Fruit fly (Drosophila melanogaster) Kc167 (cell line): ENCODE measurements around the gene Cpr65Ec.

Experiments
- Myc ChIP-seq: fragments of >200 bp; optimal IDR thresholded peaks from 2 replicates; lab custom pipeline; 2017; ENCODE audit warnings: missing external identifiers
- Sin3A ChIP-seq: fragments of >200 bp; optimal IDR thresholded peaks from 2 replicates; lab custom pipeline; 2018; ENCODE audit warnings: missing external identifiers
- h ChIP-seq: fragments of >200 bp; optimal IDR thresholded peaks from 3 replicates; lab custom pipeline; 2018; ENCODE audit warnings: missing external identifiers
- insv ChIP-seq: fragments of >200 bp; optimal IDR thresholded peaks from 3 replicates; lab custom pipeline; 2018; ENCODE audit warnings: missing external identifiers
- psq ChIP-seq: fragments of >200 bp; optimal IDR thresholded peaks from 2 replicates; lab custom pipeline; 2017; ENCODE audit warnings: missing external identifiers
- ttk ChIP-seq: sonication (Bioruptor generic); optimal IDR thresholded peaks from 2 replicates; lab custom pipeline; 2017; ENCODE audit warnings: missing external identifiers

The Cpr65Ec gene

DNA sequence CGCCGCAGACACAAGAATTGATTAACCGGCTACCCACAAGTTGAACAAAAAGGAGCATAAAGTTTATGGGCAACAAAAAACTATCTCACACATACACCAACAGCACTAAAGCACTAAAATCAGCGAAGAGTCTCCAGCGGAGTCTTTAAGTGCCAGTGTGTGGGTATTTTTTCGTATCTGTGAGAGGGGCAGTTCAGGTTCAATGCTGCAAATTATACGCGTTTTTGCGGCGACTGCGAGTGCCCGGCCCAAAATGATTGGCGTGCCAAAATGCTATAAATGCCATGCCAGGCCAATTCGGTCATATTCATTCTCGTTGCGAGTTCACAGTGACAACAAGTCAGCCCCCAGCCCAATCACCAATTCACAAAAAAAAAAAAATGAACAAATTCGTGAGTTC lies at the start of gene Cpr65Ec:
TSS of gene Cpr65Ec (plus strand) at position 301 of the 400 bp plus-strand sequence.
- no peak for TF ChIP-seq insv (lab: Kevin White, UChicago)
- TF ChIP-seq h (lab: Kevin White, UChicago), result no peak
- no peak for TF ChIP-seq ttk
- TF ChIP-seq Sin3A, result no peak
- no peak for TF ChIP-seq psq (lab: Kevin White, UChicago)
- no peak for TF ChIP-seq Myc (lab: Kevin White, UChicago)

DNA sequence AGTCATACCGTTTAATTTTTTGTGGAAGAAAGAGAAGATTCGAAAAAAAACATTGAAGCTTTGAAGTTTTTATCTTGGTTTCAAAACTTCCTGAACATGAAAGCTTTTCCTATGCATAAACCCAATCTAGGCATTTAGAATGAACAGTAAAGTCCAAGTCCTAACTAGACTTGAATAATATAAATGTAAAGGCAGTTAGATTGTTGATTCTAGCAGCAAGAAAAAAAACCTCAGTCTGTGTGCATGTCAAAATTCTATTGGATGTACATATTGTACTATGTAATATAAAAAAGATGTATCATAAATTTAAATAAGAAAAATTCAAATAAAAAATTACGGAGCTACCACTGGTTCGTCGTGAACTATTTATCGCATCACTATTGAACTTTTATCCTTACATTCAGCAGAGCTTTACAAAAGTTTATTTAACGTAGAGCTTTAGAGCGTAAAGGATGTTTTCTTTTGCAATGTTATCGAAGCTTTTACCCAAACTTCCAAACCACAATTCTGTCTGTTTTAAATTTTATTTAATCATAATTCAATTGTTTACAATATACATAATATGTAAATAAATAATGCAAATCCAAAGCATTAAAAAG lies 34.5 kb upstream of the Cpr65Ec start:
- TF ChIP-seq Myc (lab: Kevin White, UChicago) (no peak), Sin3A (no peak), psq (lab: Kevin White, UChicago) (no peak), ttk (no peak), insv (lab: Kevin White, UChicago) (no peak), h (lab: Kevin White, UChicago) (no peak)

DNA sequence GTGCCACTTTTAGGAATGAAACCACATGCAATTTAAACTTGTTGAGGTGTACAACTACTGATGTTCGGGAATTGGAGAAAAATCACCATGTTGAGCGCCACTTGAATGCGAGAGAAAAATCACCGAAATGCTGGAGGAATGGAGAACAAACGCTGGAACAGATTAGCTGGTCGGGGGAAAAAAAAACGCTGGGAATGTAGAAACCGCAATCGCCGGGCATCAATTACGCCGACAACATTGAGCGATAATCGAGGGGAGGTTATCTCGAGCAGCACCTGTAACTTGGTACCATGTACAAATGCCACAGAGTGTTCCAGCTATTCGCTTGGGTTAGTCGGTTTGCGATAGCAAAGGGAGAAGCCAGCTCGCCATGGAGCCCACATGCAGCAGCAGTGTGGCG lies 27.0 kb upstream of the Cpr65Ec start, which contains the start of gene CG14823:
TSS of gene CG14823 (plus strand) at position 301 of the 400 bp plus-strand sequence.
- TF ChIP-seq Sin3A, result no peak
- TF ChIP-seq insv (lab: Kevin White, UChicago), result no peak
- TF ChIP-seq Myc (lab: Kevin White, UChicago), result no peak
- TF ChIP-seq ttk, result no peak
- TF ChIP-seq h (lab: Kevin White, UChicago), result no peak
- TF ChIP-seq psq (lab: Kevin White, UChicago), result no peak

DNA sequence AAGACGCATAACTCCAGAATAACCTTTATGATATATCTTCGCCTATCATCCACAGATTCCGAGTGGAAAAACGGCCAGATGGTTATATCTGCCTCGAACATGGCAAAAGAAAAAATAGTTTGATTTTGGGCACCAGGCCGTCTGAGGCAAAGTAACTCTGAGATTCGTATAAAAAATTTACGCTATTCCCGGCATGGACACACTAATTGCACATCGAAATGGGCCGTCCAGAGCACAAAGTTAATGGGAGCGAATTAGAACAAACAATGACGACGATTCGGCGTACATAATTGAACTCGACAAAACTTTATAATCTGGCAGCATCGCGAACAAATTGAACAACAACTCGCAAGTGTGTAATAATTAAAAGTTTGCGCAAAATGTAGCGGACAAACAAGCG lies 23.9 kb upstream of the Cpr65Ec start, which contains the start of gene CG32391:
TSS of gene CG32391 (minus strand) at position 101 of the 400 bp plus-strand sequence.
- TF ChIP-seq h (lab: Kevin White, UChicago), result no peak
- no peak for TF ChIP-seq ttk
- TF ChIP-seq insv (lab: Kevin White, UChicago), result no peak
- no peak for TF ChIP-seq Myc (lab: Kevin White, UChicago)
- TF ChIP-seq psq (lab: Kevin White, UChicago), result no peak
- no peak for TF ChIP-seq Sin3A

DNA sequence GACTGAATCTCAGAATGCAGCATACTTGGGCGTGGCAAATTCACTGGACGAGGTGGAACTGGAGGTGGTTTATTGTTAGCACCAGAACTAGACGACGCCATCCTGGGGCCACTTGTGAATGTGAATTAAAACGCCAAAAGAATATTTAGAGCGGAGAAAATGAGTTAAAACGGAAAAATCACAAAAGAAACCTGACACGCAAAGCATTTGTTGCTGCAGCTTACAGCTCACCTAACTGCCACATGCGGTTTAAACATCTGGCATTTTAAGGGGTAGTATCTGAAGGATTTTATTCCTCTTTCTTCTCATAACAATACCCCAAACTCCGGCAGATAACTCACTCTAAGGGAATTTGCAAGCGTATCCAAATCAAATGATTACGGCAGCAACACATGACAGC lies 17.9 kb upstream of the Cpr65Ec start, which contains the start of gene CG34030:
TSS of gene CG34030 (minus strand) at position 101 of the 400 bp plus-strand sequence.
- TF ChIP-seq insv (lab: Kevin White, UChicago) (no peak), ttk (no peak), Myc (lab: Kevin White, UChicago) (no peak), h (lab: Kevin White, UChicago) (no peak), Sin3A (no peak), psq (lab: Kevin White, UChicago) (no peak)

DNA sequence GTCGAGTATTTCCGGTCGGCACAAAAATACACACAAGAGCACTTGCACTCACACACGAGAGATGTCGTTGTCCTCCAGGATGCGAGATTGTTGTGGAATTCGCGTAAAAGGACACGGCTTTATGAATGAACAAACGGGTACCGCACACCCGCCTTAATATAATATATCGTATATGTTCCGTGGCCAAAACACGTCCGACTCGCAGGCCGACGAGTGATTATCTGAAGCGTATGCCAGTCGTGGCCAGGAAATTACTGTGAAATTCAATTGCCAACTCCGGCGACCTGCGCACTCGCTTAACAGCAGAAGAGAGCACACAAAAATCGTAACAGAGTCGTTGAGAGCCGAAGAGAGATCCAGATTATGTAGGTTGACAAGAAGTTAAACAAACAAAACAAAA lies 15.7 kb upstream of the Cpr65Ec start, which contains the start of gene CG8641:
TSS of gene CG8641 (minus strand) at position 205 of the 400 bp plus-strand sequence.
- TF ChIP-seq h (lab: Kevin White, UChicago) (no peak), ttk (no peak), Sin3A (no peak), psq (lab: Kevin White, UChicago) (no peak)

DNA sequence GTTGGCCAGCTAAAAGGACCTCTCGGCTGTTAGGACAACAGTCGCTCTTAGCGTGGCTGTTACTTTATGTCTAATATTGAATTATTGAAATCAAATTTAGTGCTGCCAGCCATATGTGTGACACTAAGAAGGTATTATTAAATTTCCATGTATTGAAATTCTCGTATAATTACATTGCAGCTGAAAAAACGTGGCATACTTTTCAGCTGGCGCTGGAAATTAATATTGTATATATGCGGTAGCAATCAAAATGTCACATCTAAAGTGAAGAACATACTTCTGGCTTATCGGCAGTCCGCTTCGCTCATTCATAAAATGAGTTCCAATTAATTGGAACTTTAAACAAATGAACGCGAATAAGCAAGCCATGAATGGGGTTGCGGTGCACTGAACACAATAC lies 10.8 kb upstream of the Cpr65Ec start:
- TF ChIP-seq insv (lab: Kevin White, UChicago) (no peak), psq (lab: Kevin White, UChicago) (no peak), h (lab: Kevin White, UChicago) (no peak), ttk (no peak), Sin3A (no peak), Myc (lab: Kevin White, UChicago) (no peak)

DNA sequence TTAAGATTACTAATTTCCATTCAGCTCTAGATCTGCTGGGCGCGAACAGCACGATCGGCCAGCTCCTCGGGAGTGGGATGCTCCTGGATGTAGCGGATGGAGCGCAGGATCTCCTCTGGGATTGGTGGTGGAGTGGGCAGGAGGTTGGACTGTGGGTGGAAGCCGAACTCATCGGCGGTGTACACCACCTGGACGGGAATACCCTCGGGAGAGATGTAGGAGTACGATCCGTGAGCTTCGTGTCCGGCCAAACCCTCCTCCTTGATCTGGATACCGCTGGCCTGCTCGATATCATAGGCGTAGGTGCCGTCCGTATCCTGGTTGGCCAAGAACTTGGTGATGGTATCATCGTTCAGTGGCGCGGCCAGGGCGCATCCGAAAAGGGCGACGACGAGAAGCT lies 6.9 kb upstream of the Cpr65Ec start:
- no peak for TF ChIP-seq h (lab: Kevin White, UChicago)
- TF ChIP-seq Sin3A, result no peak

DNA sequence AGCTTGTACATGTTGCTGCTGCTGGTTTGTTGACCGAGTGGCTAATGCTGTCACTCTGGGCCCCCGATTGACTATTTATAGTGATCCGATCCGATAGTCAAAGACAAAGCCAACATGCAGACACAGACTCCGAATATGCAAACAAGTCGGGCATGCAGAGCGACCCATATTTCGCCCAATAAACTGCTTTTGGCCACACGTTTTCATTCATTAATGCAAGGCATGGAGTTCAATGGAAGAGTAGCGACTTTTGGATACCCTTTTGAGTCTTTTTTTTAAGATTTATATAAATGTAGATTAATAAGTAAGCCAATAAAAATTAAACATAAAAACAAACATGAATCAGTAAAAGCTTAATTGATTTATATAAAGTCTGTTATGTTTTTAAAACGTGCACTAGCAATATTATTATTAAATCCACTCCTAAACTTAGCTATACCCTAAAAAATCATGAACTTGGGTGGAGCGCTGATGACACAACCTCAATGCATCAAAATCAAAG lies 6.4 kb upstream of the Cpr65Ec start, which contains the start of gene Cpr65Ea:
TSS of gene Cpr65Ea (minus strand) at position 51 of the 502 bp plus-strand sequence.
- no peak for TF ChIP-seq psq (lab: Kevin White, UChicago)
- TF ChIP-seq insv (lab: Kevin White, UChicago), result no peak
- TF ChIP-seq Sin3A, result no peak
- TF ChIP-seq ttk, result no peak

DNA sequence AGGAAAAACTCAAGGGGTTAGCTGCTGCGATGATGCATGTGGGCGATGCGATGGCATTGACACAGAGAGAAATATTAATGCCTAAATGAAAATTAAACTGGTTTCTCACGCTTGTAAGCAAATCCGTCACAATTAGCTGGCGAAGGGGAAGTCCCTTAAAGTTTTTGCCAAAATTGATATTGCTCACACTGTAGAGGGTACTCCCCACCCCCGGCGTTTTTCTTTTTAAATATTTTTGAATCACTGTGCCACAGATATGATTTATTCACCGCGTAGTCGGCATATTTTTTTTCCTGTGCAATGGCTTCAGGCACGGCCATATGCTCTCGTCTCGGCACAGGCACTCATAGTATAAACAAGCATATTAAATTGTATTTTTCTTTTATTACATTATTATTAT lies 5.7 kb upstream of the Cpr65Ec start:
- TF ChIP-seq h (lab: Kevin White, UChicago) (no peak), Myc (lab: Kevin White, UChicago) (no peak), psq (lab: Kevin White, UChicago) (no peak), insv (lab: Kevin White, UChicago) (no peak), Sin3A (no peak), ttk (no peak)

DNA sequence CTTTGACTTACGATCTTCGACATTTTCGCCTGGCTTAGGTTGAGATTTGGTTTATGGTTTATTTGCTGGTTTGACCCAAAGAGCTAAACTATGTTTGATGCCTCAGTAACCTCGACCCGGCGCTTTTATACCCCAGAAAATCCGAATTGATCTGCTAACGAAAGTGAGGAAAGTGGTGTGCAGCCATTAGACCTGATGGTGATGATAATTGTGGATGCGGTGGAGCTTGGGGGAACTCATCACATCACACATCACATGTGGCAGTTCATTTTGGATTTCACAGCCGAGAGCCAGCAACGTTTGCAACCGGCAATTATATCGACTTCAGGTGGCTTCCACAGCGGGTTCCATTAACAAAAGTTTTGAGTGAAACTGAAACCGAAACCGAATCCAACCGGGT lies 4.3 kb upstream of the Cpr65Ec start, which contains the start of gene Cpr65Eb:
TSS of gene Cpr65Eb (minus strand) at position 101 of the 400 bp plus-strand sequence.
- TF ChIP-seq ttk, result no peak
- no peak for TF ChIP-seq Myc (lab: Kevin White, UChicago)
- TF ChIP-seq h (lab: Kevin White, UChicago), result no peak
- TF ChIP-seq psq (lab: Kevin White, UChicago), result no peak
- no peak for TF ChIP-seq insv (lab: Kevin White, UChicago)
- TF ChIP-seq Sin3A, result no peak

DNA sequence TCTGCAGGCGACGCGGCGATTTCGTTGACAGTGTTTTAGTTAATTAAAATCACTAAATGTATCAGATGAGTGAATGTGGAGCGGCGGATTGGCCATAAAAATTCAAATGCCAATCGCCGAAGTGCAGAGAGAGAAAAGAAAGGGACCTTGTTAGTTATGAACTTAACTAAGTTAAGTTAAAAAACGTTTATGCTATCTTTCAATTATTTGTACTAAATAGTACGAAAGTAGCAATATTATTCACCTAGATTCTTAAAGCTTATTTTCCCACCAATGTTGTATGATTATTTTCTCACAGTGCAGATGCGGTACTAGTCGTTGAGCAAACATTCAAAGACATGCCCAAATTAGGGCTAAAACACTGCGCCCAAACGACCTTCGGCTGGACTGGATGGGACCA lies 2.2 kb upstream of the Cpr65Ec start:
- TF ChIP-seq ttk (no peak), Sin3A (no peak), insv (lab: Kevin White, UChicago) (no peak), h (lab: Kevin White, UChicago) (no peak)
